Fruit fly (Drosophila melanogaster) whole organism, embryonic: ENCODE measurements around the gene Tsp33B.
A peak's percentile ranks its signal among the peaks of the same experiment; 100 is the strongest.

Experiments used
- Adf1 ChIP-seq: fragments of 200-800 bp; sonication (Bioruptor generic); IDR thresholded peaks from 2 replicates; pipeline ENCODE4 v1.3.6; 2022; ENCODE audit warnings: missing biosample characterization, missing genetic modification characterization
- Atf6 ChIP-seq: fragments of 200-800 bp; sonication (Bioruptor generic); IDR thresholded peaks from 2 replicates; pipeline ENCODE4 v1.3.6; 2022; ENCODE audit warnings: missing biosample characterization, missing genetic modification characterization
- B-H2 ChIP-seq: fragments of 200-800 bp; sonication (Bioruptor generic); optimal IDR thresholded peaks from 2 replicates; lab custom pipeline; 2018; ENCODE audit warnings: missing biosample characterization, mild to moderate bottlenecking, missing genetic modification characterization
- Bdp1 ChIP-seq: fragments of 200-800 bp; sonication (Bioruptor generic); optimal IDR thresholded peaks from 3 replicates; lab custom pipeline; 2016; ENCODE audit warnings: missing biosample characterization, missing genetic modification characterization
- CG10654 ChIP-seq: fragments of 200-800 bp; sonication (Bioruptor generic); optimal IDR thresholded peaks from 2 replicates; lab custom pipeline; 2016; ENCODE audit warnings: missing biosample characterization, missing genetic modification characterization
- CG11504 ChIP-seq: fragments of 200-800 bp; sonication (Bioruptor generic); optimal IDR thresholded peaks from 3 replicates; lab custom pipeline; 2019; ENCODE audit warnings: missing biosample characterization, mild to moderate bottlenecking, missing genetic modification characterization, moderate library complexity
- CG11695 ChIP-seq: fragments of 200-800 bp; sonication (Bioruptor generic); IDR thresholded peaks from 3 replicates; pipeline ENCODE4 v1.3.6; 2022; ENCODE audit warnings: missing biosample characterization, missing genetic modification characterization
- CG12219 ChIP-seq: fragments of 200-800 bp; sonication (Bioruptor generic); optimal IDR thresholded peaks from 3 replicates; lab custom pipeline; 2018; ENCODE audit warnings: missing biosample characterization, mild to moderate bottlenecking, missing genetic modification characterization
- CG12391 ChIP-seq: fragments of 200-800 bp; sonication (Bioruptor generic); optimal IDR thresholded peaks from 3 replicates; lab custom pipeline; 2018; ENCODE audit warnings: missing biosample characterization, mild to moderate bottlenecking, missing genetic modification characterization, moderate library complexity
- CG13296 ChIP-seq: fragments of 200-800 bp; sonication (Bioruptor generic); optimal IDR thresholded peaks from 3 replicates; lab custom pipeline; 2018; ENCODE audit warnings: missing biosample characterization, mild to moderate bottlenecking, missing genetic modification characterization
- CG13624 ChIP-seq: fragments of 200-800 bp; sonication (Bioruptor generic); optimal IDR thresholded peaks from 2 replicates; lab custom pipeline; 2016; ENCODE audit warnings: missing biosample characterization, missing genetic modification characterization
- CG13775 ChIP-seq: fragments of 200-800 bp; sonication (Bioruptor generic); optimal IDR thresholded peaks from 3 replicates; lab custom pipeline; 2017; ENCODE audit warnings: missing biosample characterization, mild to moderate bottlenecking, missing genetic modification characterization
- CG14050 ChIP-seq: fragments of 200-800 bp; sonication (Bioruptor generic); IDR thresholded peaks from 3 replicates; pipeline ENCODE4 v1.3.6; 2022; ENCODE audit warnings: missing biosample characterization, missing genetic modification characterization
- CG15269 ChIP-seq: fragments of 200-800 bp; sonication (Bioruptor generic); optimal IDR thresholded peaks from 2 replicates; lab custom pipeline; 2018; ENCODE audit warnings: missing biosample characterization, mild to moderate bottlenecking, missing genetic modification characterization, moderate library complexity
- CG16813 ChIP-seq: fragments of 200-800 bp; sonication (Bioruptor generic); IDR thresholded peaks from 3 replicates; pipeline ENCODE4 v1.3.6; 2022; ENCODE audit warnings: missing biosample characterization, missing genetic modification characterization; ENCODE audit not compliant: partially characterized antibody
- CG17802 ChIP-seq: fragments of 200-800 bp; sonication (Bioruptor generic); optimal IDR thresholded peaks from 2 replicates; lab custom pipeline; 2018; ENCODE audit warnings: missing biosample characterization, mild to moderate bottlenecking, missing genetic modification characterization, moderate library complexity
- CG2120 ChIP-seq: fragments of 200-800 bp; sonication (Bioruptor generic); optimal IDR thresholded peaks from 3 replicates; lab custom pipeline; 2016; ENCODE audit warnings: missing biosample characterization, missing genetic modification characterization
- CG43689 ChIP-seq: fragments of 200-800 bp; sonication (Bioruptor generic); IDR thresholded peaks from 2 replicates; pipeline ENCODE4 v1.3.6; 2022; ENCODE audit warnings: missing biosample characterization, missing genetic modification characterization
- CG4404 ChIP-seq: fragments of 200-800 bp; sonication (Bioruptor generic); IDR thresholded peaks from 2 replicates; pipeline ENCODE4 v1.3.6; 2022; ENCODE audit warnings: missing biosample characterization, missing genetic modification characterization
- D19A ChIP-seq: fragments of 200-800 bp; optimal IDR thresholded peaks from 3 replicates; lab custom pipeline; 2019; ENCODE audit warnings: missing biosample characterization, mild to moderate bottlenecking, missing genetic modification characterization, moderate library complexity
- Dll ChIP-seq: fragments of 200-800 bp; sonication (Bioruptor generic); IDR thresholded peaks from 4 replicates; pipeline ENCODE4 v1.3.6; 2022; ENCODE audit warnings: missing biosample characterization, missing genetic modification characterization; ENCODE audit not compliant: partially characterized antibody
- ERR ChIP-seq: fragments of 200-800 bp; sonication (Bioruptor generic); optimal IDR thresholded peaks from 2 replicates; lab custom pipeline; 2016; ENCODE audit warnings: missing biosample characterization, missing genetic modification characterization
- GATAe ChIP-seq: fragments of 200-800 bp; sonication (Bioruptor generic); conservative IDR thresholded peaks from 2 replicates; pipeline ENCODE4 v1.3.6; 2022; ENCODE audit warnings: missing biosample characterization, missing genetic modification characterization
- HHEX ChIP-seq: fragments of 200-800 bp; sonication (Bioruptor generic); optimal IDR thresholded peaks from 3 replicates; lab custom pipeline; 2017; ENCODE audit warnings: missing biosample characterization, mild to moderate bottlenecking, missing genetic modification characterization, missing genetic modification reagents
- Hmr ChIP-seq: fragments of 200-800 bp; sonication (Bioruptor generic); optimal IDR thresholded peaks from 3 replicates; lab custom pipeline; 2017; ENCODE audit warnings: mild to moderate bottlenecking, missing biosample characterization, missing genetic modification reagents, missing genetic modification characterization
- MBD-R2 ChIP-seq: fragments of 200-800 bp; sonication (Bioruptor generic); IDR thresholded peaks from 2 replicates; pipeline ENCODE4 v1.3.6; 2022; ENCODE audit warnings: missing biosample characterization, missing genetic modification characterization
- Mad ChIP-seq: fragments of 200-800 bp; sonication (Bioruptor generic); optimal IDR thresholded peaks from 2 replicates; lab custom pipeline; 2016; ENCODE audit warnings: missing biosample characterization, missing genetic modification characterization
- NC2α ChIP-seq: fragments of 200-800 bp; sonication (Bioruptor generic); optimal IDR thresholded peaks from 2 replicates; lab custom pipeline; 2016; ENCODE audit warnings: missing biosample characterization, missing genetic modification characterization
- Ravus ChIP-seq: fragments of 200-800 bp; sonication (Bioruptor generic); IDR thresholded peaks from 2 replicates; pipeline ENCODE4 v1.3.6; 2022; ENCODE audit warnings: missing biosample characterization, missing genetic modification characterization
- Rx ChIP-seq: fragments of 200-800 bp; sonication (Bioruptor generic); IDR thresholded peaks from 2 replicates; pipeline ENCODE4 v1.3.6; 2022; ENCODE audit warnings: missing biosample characterization, missing genetic modification characterization
- Ssrp ChIP-seq: fragments of 200-800 bp; sonication (Bioruptor generic); optimal IDR thresholded peaks from 2 replicates; lab custom pipeline; 2018; ENCODE audit warnings: missing biosample characterization, mild to moderate bottlenecking, missing genetic modification characterization, moderate library complexity
- Trl ChIP-seq, 3 experiments: fragments of >200 bp in 2 of 3; fragments of 200-800 bp in 1 of 3; sonication (Bioruptor generic) in 1 of 3; optimal IDR thresholded peaks; 2 replicates in 1 of 3; 3 replicates in 2 of 3; lab custom pipeline; 2016 to 2017; ENCODE audit warnings: missing biosample characterization in 1 of 3, missing genetic modification characterization in 1 of 3
- Xrp1 ChIP-seq: fragments of 200-800 bp; sonication (Bioruptor generic); IDR thresholded peaks from 2 replicates; pipeline ENCODE4 v1.3.6; 2022; ENCODE audit warnings: missing biosample characterization, missing genetic modification characterization
- bbx ChIP-seq: fragments of 200-800 bp; sonication (Bioruptor generic); IDR thresholded peaks from 2 replicates; pipeline ENCODE4 v1.3.6; 2022; ENCODE audit warnings: missing biosample characterization, missing genetic modification characterization; ENCODE audit not compliant: partially characterized antibody
- chif ChIP-seq, 2 experiments: fragments of 200-800 bp; sonication (Bioruptor generic); optimal IDR thresholded peaks; 3 replicates each; lab custom pipeline; 2016; ENCODE audit warnings: missing biosample characterization in 2 of 2, missing genetic modification characterization in 2 of 2
- chinmo ChIP-seq: fragments of 200-800 bp; sonication (Bioruptor generic); IDR thresholded peaks from 4 replicates; pipeline ENCODE4 v1.3.6; 2022; ENCODE audit warnings: missing biosample characterization, missing genetic modification characterization; ENCODE audit not compliant: partially characterized antibody
- dati ChIP-seq: fragments of 200-800 bp; sonication (Bioruptor generic); IDR thresholded peaks from 2 replicates; pipeline ENCODE4 v1.3.6; 2022; ENCODE audit warnings: missing biosample characterization, missing genetic modification characterization
- eve ChIP-seq, 2 experiments: fragments of >200 bp; optimal IDR thresholded peaks; 2 replicates each; lab custom pipeline; 2017; ENCODE audit warnings: missing biosample characterization in 2 of 2, missing genetic modification characterization in 2 of 2
- ewg ChIP-seq: fragments of 200-800 bp; sonication (Bioruptor generic); optimal IDR thresholded peaks from 3 replicates; lab custom pipeline; 2017; ENCODE audit warnings: mild to moderate bottlenecking, missing biosample characterization, missing genetic modification reagents, missing genetic modification characterization
- fd64A ChIP-seq: fragments of 200-800 bp; sonication (Bioruptor generic); optimal IDR thresholded peaks from 3 replicates; lab custom pipeline; 2018; ENCODE audit warnings: missing biosample characterization, mild to moderate bottlenecking, missing genetic modification characterization
- gcm2 ChIP-seq: fragments of 200-800 bp; sonication (Bioruptor generic); optimal IDR thresholded peaks from 2 replicates; lab custom pipeline; 2016; ENCODE audit warnings: missing biosample characterization, missing genetic modification characterization
- gfzf ChIP-seq: fragments of 200-800 bp; sonication (Bioruptor generic); optimal IDR thresholded peaks from 2 replicates; lab custom pipeline; 2016; ENCODE audit warnings: missing biosample characterization, mild to moderate bottlenecking, missing genetic modification characterization, moderate library complexity
- gsb-n ChIP-seq: fragments of 200-800 bp; sonication (Bioruptor generic); optimal IDR thresholded peaks from 3 replicates; lab custom pipeline; 2018; ENCODE audit warnings: missing biosample characterization, mild to moderate bottlenecking, missing genetic modification characterization
- jing ChIP-seq: fragments of 200-800 bp; sonication (Bioruptor generic); optimal IDR thresholded peaks from 2 replicates; lab custom pipeline; 2018; ENCODE audit warnings: missing biosample characterization, mild to moderate bottlenecking, missing genetic modification characterization
- knrl ChIP-seq: fragments of 200-800 bp; sonication (Bioruptor generic); IDR thresholded peaks from 3 replicates; pipeline ENCODE4 v1.3.6; 2022; ENCODE audit warnings: missing biosample characterization, missing genetic modification characterization; ENCODE audit not compliant: partially characterized antibody
- pzg ChIP-seq: fragments of 200-800 bp; sonication (Bioruptor generic); optimal IDR thresholded peaks from 3 replicates; lab custom pipeline; 2018; ENCODE audit warnings: missing biosample characterization, mild to moderate bottlenecking, missing genetic modification characterization, moderate library complexity
- sim ChIP-seq: fragments of 200-800 bp; sonication (Bioruptor generic); IDR thresholded peaks from 2 replicates; pipeline ENCODE4 v1.3.6; 2022; ENCODE audit warnings: missing biosample characterization, missing genetic modification characterization
- sima ChIP-seq: fragments of 200-800 bp; sonication (Bioruptor generic); optimal IDR thresholded peaks from 2 replicates; lab custom pipeline; 2016; ENCODE audit warnings: missing biosample characterization, missing genetic modification characterization
- yki ChIP-seq: fragments of >200 bp; optimal IDR thresholded peaks from 3 replicates; lab custom pipeline; 2018
- zf30C ChIP-seq: fragments of 200-800 bp; sonication (Bioruptor generic); optimal IDR thresholded peaks from 3 replicates; lab custom pipeline; 2018; ENCODE audit warnings: missing biosample characterization, mild to moderate bottlenecking, missing genetic modification characterization
- zfh2 ChIP-seq: fragments of 200-800 bp; sonication (Bioruptor generic); optimal IDR thresholded peaks from 2 replicates; lab custom pipeline; 2016; ENCODE audit warnings: missing biosample characterization, missing genetic modification characterization

Tsp33B gene

dm6 chr2L:11829277-11829676 lies 37.1 kb upstream of the Tsp33B start, which contains the start of gene esc (continued):
- TF ChIP-seq CG16813 (GFP tag; lab: Robert Waterston, UW) (0 out of 3 replicates have a peak, but pooled peaks have one; percentile 23), gfzf (GFP tag; lab: Kevin White, UChicago) (peak; percentile 96), eve (GFP tag; optimal IDR thresholded peaks at IDR 0.05; lab: Kevin White, UChicago) (no peak), MBD-R2 (GFP tag; lab: Robert Waterston, UW) (peak; percentile 78), CG43689 (GFP tag; lab: Robert Waterston, UW) (no peak), pzg (GFP tag; lab: Kevin White, UChicago) (peak; percentile 96), CG2120 (GFP tag; lab: Kevin White, UChicago) (peak; percentile 57), yki (no peak), Ravus (GFP tag; lab: Robert Waterston, UW) (no peak), sima (GFP tag; lab: Kevin White, UChicago) (no peak), GATAe (GFP tag; lab: Robert Waterston, UW) (no peak), ewg (peak; percentile 13), D19A (tag; lab: Kevin White, UChicago) (no peak), CG14050 (GFP tag; lab: Robert Waterston, UW) (no peak), CG13624 (GFP tag; lab: Kevin White, UChicago) (peak; percentile 39), chif (GFP tag; optimal IDR thresholded peaks at IDR 0.05; lab: Kevin White, UChicago) (no peak), jing (GFP tag; lab: Kevin White, UChicago) (no peak), fd64A (GFP tag; lab: Kevin White, UChicago) (no peak), knrl (GFP tag; lab: Robert Waterston, UW) (no peak), Xrp1 (GFP tag; lab: Robert Waterston, UW) (no peak; the same call in 1 of the 2 replicates), CG17802 (tag; lab: Kevin White, UChicago) (no peak), Mad (GFP tag; lab: Kevin White, UChicago) (peak; percentile 61), CG13296 (GFP tag; lab: Kevin White, UChicago) (no peak), sim (GFP tag; lab: Robert Waterston, UW) (no peak), Adf1 (peak; percentile 45), NC2α (no peak), ERR (GFP tag; lab: Kevin White, UChicago) (no peak), Dll (GFP tag; lab: Robert Waterston, UW) (peak; percentile 16; the same call in 1 of the 4 replicates), CG12219 (no peak), Ssrp (tag; lab: Kevin White, UChicago) (no peak), B-H2 (GFP tag; lab: Kevin White, UChicago) (no peak), CG10654 (GFP tag; lab: Kevin White, UChicago) (peak; percentile 7), dati (no peak), CG12391 (tag; lab: Kevin White, UChicago) (no peak), chinmo (no peak), Trl (optimal IDR thresholded peaks at IDR 0.05; lab: Kevin White, UChicago) (no peak), Trl (GFP tag; optimal IDR thresholded peaks at IDR 0.05; lab: Kevin White, UChicago) (peak; percentile 18), CG13775 (GFP tag; lab: Kevin White, UChicago) (no peak), HHEX (GFP tag; lab: Kevin White, UChicago) (no peak), CG15269 (tag; lab: Kevin White, UChicago) (no peak), gsb-n (tag; lab: Kevin White, UChicago) (no peak), Bdp1 (GFP tag; lab: Kevin White, UChicago) (peak; percentile 30), CG4404 (GFP tag; lab: Robert Waterston, UW) (no peak), Atf6 (GFP tag; lab: Robert Waterston, UW) (no peak), zf30C (GFP tag; lab: Kevin White, UChicago) (no peak), zfh2 (GFP tag; lab: Kevin White, UChicago) (peak; percentile 53), Hmr (GFP tag; lab: Kevin White, UChicago) (peak; percentile 38), CG11504 (tag; lab: Kevin White, UChicago) (no peak), gcm2 (GFP tag; lab: Kevin White, UChicago) (no peak), CG11695 (no peak), bbx (GFP tag; lab: Robert Waterston, UW) (no peak), Rx (no peak)
